Comparison of ENCODE assay signal across 2 fruit fly cellular contexts in the genomic region with DNA sequence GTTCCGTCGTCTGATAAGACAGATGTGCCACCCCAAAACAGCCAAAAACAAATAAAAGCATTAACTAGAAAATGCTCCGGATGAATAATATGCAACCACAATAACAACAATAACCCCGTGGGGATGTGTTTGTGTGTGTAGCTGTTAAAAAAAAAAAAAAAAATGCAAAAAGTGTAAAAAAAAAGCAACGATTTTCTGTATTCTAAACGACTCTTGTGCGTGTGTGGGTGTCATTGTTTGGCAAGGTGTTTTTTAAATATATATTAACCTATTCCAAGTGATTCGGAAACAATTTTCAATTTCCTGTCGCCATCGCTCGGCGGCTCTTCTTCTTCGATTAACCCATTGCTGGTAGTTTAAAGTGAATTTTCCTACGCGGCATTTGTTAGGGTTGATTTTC.
A peak's percentile ranks its signal among the peaks of the same experiment; 100 is the strongest.
TF ChIP-seq lines count a peak whose summit lies in the region.

No protein-coding gene starts in this region.

TF ChIP-seq in whole organism, embryonic, 481 proteins besides CTCF, POLR2A, EP300 and RAD21 (continued from another document):
- TF ChIP-seq Pdp1 (GFP tag; optimal IDR thresholded peaks at IDR 0.05; lab: Kevin White, UChicago) (peak in 1 of 2 experiments; percentile 4), dm (GFP tag; optimal IDR thresholded peaks at IDR 0.05; lab: Kevin White, UChicago) (peak; percentile 4), cg (GFP tag; optimal IDR thresholded peaks at IDR 0.05; lab: Kevin White, UChicago) (peak; percentile 37), slp2 (GFP tag; optimal IDR thresholded peaks at IDR 0.05; lab: Kevin White, UChicago) (no peak), CG17385 (GFP tag; optimal IDR thresholded peaks at IDR 0.05; lab: Kevin White, UChicago) (peak; percentile 84), CG32772 (GFP tag; IDR thresholded peaks at IDR 0.05; lab: Robert Waterston, UW) (peak; percentile 44; the same call in 1 of the 2 replicates), CG13624 (GFP tag; optimal IDR thresholded peaks at IDR 0.05; lab: Kevin White, UChicago) (no peak), Dref (GFP tag; IDR thresholded peaks at IDR 0.05; lab: Robert Waterston, UW) (peak; percentile 41; the same call in 1 of the 2 replicates)

TF ChIP-seq in whole organism, prepupa, 60 proteins besides CTCF, POLR2A, EP300 and RAD21 (continued from another document):
- TF ChIP-seq Eip78C (GFP tag; lab: Kevin White, UChicago), result peak; percentile 80
- TF ChIP-seq Ets21C (GFP tag; optimal IDR thresholded peaks at IDR 0.05; lab: Kevin White, UChicago), result no peak
- TF ChIP-seq CG11762 (GFP tag; optimal IDR thresholded peaks at IDR 0.05; lab: Kevin White, UChicago; ENCODE audit: insufficient read depth), result peak; percentile 53
- peak; percentile 33 for TF ChIP-seq Sox102F (GFP tag; optimal IDR thresholded peaks at IDR 0.05; lab: Kevin White, UChicago)
- TF ChIP-seq Sox14 (GFP tag; optimal IDR thresholded peaks at IDR 0.05; lab: Kevin White, UChicago), result no peak
- no peak for TF ChIP-seq Sox15 (GFP tag; optimal IDR thresholded peaks at IDR 0.05; lab: Kevin White, UChicago)
- TF ChIP-seq topi (GFP tag; optimal IDR thresholded peaks at IDR 0.05; lab: Kevin White, UChicago), result no peak
- peak; percentile 45 for TF ChIP-seq CG16779 (tag; optimal IDR thresholded peaks at IDR 0.05; lab: Kevin White, UChicago)
- TF ChIP-seq Eip93F (GFP tag; optimal IDR thresholded peaks at IDR 0.05; lab: Kevin White, UChicago), result peak; percentile 34
- TF ChIP-seq CG9139 (GFP tag; optimal IDR thresholded peaks at IDR 0.05; lab: Kevin White, UChicago), result peak; percentile 55
- peak; percentile 77 for TF ChIP-seq CG8119 (GFP tag; IDR thresholded peaks at IDR 0.05; lab: Robert Waterston, UW)
- no peak for TF ChIP-seq Eip75B (GFP tag; optimal IDR thresholded peaks at IDR 0.05; lab: Kevin White, UChicago)
- peak; percentile 13 for TF ChIP-seq Met (GFP tag; optimal IDR thresholded peaks at IDR 0.05; lab: Kevin White, UChicago)
- no peak for TF ChIP-seq CG11294 (GFP tag; IDR thresholded peaks at IDR 0.05; lab: Robert Waterston, UW)
- no peak for TF ChIP-seq CG31627 (GFP tag; optimal IDR thresholded peaks at IDR 0.05; lab: Kevin White, UChicago)
- TF ChIP-seq lz (GFP tag; optimal IDR thresholded peaks at IDR 0.05; lab: Kevin White, UChicago), result no peak
- TF ChIP-seq CG3919 (GFP tag; optimal IDR thresholded peaks at IDR 0.05; lab: Kevin White, UChicago), result peak; percentile 9
- TF ChIP-seq CG10669 (GFP tag; optimal IDR thresholded peaks at IDR 0.05; lab: Kevin White, UChicago), result peak; percentile 24
- TF ChIP-seq CG15336 (GFP tag; IDR thresholded peaks at IDR 0.05; lab: Robert Waterston, UW), result peak; percentile 57
- TF ChIP-seq CG6792 (GFP tag; optimal IDR thresholded peaks at IDR 0.05; lab: Kevin White, UChicago), result peak; percentile 5
- TF ChIP-seq CG6163 (GFP tag; IDR thresholded peaks at IDR 0.05; lab: Robert Waterston, UW), result peak; percentile 66; the same call in 2 of the 3 replicates
- peak; percentile 23 for TF ChIP-seq Hr4 (GFP tag; optimal IDR thresholded peaks at IDR 0.05; lab: Kevin White, UChicago)
- peak; percentile 58 to 77 for TF ChIP-seq ss (GFP tag; optimal IDR thresholded peaks at IDR 0.05; lab: Kevin White, UChicago)
- TF ChIP-seq CG3032 (tag; optimal IDR thresholded peaks at IDR 0.05; lab: Kevin White, UChicago), result peak; percentile 11
- TF ChIP-seq Smox (GFP tag; optimal IDR thresholded peaks at IDR 0.05; lab: Kevin White, UChicago), result no peak
- peak; percentile 32 for TF ChIP-seq OdsH (GFP tag; optimal IDR thresholded peaks at IDR 0.05; lab: Kevin White, UChicago)
- TF ChIP-seq CG8319 (GFP tag; optimal IDR thresholded peaks at IDR 0.05; lab: Kevin White, UChicago), result no peak
- peak; percentile 4 for TF ChIP-seq acj6 (GFP tag; optimal IDR thresholded peaks at IDR 0.05; lab: Kevin White, UChicago)
- TF ChIP-seq CG8632 (GFP tag; optimal IDR thresholded peaks at IDR 0.05; lab: Kevin White, UChicago), result peak; percentile 47
- TF ChIP-seq Hr38 (GFP tag; optimal IDR thresholded peaks at IDR 0.05; lab: Kevin White, UChicago), result no peak
- TF ChIP-seq CG4318 (GFP tag; optimal IDR thresholded peaks at IDR 0.05; lab: Kevin White, UChicago), result no peak
- TF ChIP-seq CG10631 (GFP tag; optimal IDR thresholded peaks at IDR 0.05; lab: Kevin White, UChicago), result no peak
- no peak for TF ChIP-seq Gug (GFP tag; IDR thresholded peaks at IDR 0.05; lab: Robert Waterston, UW)
- no peak for TF ChIP-seq achi (GFP tag; optimal IDR thresholded peaks at IDR 0.05; lab: Kevin White, UChicago)
- no peak for TF ChIP-seq fd59A (GFP tag; optimal IDR thresholded peaks at IDR 0.05; lab: Kevin White, UChicago)
- peak; percentile 16 for TF ChIP-seq CG32006 (GFP tag; optimal IDR thresholded peaks at IDR 0.05; lab: Kevin White, UChicago)
- no peak for TF ChIP-seq CG7368 (GFP tag; optimal IDR thresholded peaks at IDR 0.05; lab: Kevin White, UChicago)
- no peak for TF ChIP-seq cyc (GFP tag; optimal IDR thresholded peaks at IDR 0.05; lab: Kevin White, UChicago)
- peak; percentile 42 for TF ChIP-seq Ets96B (tag; optimal IDR thresholded peaks at IDR 0.05; lab: Kevin White, UChicago)
- peak; percentile 74 for TF ChIP-seq eg (GFP tag; IDR thresholded peaks at IDR 0.05; lab: Robert Waterston, UW)
